Fruit fly (Drosophila melanogaster) whole organism, embryonic: ENCODE results near the gene CG34179.

ENCODE experiments used
- Ada2b ChIP-seq: fragments of 200-800 bp; sonication (Bioruptor generic); IDR thresholded peaks from 2 replicates; pipeline ENCODE4 v1.3.6; 2022; ENCODE audit warnings: missing biosample characterization, missing genetic modification characterization
- Atf6 ChIP-seq: fragments of 200-800 bp; sonication (Bioruptor generic); IDR thresholded peaks from 2 replicates; pipeline ENCODE4 v1.3.6; 2022; ENCODE audit warnings: missing biosample characterization, missing genetic modification characterization
- CG10366 ChIP-seq: fragments of 200-800 bp; sonication (Bioruptor generic); IDR thresholded peaks from 2 replicates; pipeline ENCODE4 v1.3.6; 2022; ENCODE audit warnings: missing biosample characterization, missing genetic modification characterization
- CG10431 ChIP-seq: fragments of 200-800 bp; sonication (Bioruptor generic); optimal IDR thresholded peaks from 3 replicates; lab custom pipeline; 2018; ENCODE audit warnings: missing biosample characterization, mild to moderate bottlenecking, missing genetic modification characterization
- CG10979 ChIP-seq: fragments of 200-800 bp; sonication (Bioruptor generic); optimal IDR thresholded peaks from 2 replicates; lab custom pipeline; 2018; ENCODE audit warnings: missing biosample characterization, mild to moderate bottlenecking, missing genetic modification characterization, moderate library complexity
- CG11695 ChIP-seq: fragments of 200-800 bp; sonication (Bioruptor generic); IDR thresholded peaks from 3 replicates; pipeline ENCODE4 v1.3.6; 2022; ENCODE audit warnings: missing biosample characterization, missing genetic modification characterization
- CG12104 ChIP-seq: fragments of 200-800 bp; sonication (Bioruptor generic); optimal IDR thresholded peaks from 3 replicates; lab custom pipeline; 2016; ENCODE audit warnings: missing biosample characterization, missing genetic modification characterization
- CG13624 ChIP-seq: fragments of 200-800 bp; sonication (Bioruptor generic); optimal IDR thresholded peaks from 2 replicates; lab custom pipeline; 2016; ENCODE audit warnings: missing biosample characterization, missing genetic modification characterization
- CG13775 ChIP-seq: fragments of 200-800 bp; sonication (Bioruptor generic); optimal IDR thresholded peaks from 3 replicates; lab custom pipeline; 2017; ENCODE audit warnings: missing biosample characterization, mild to moderate bottlenecking, missing genetic modification characterization
- CG15514 ChIP-seq: fragments of 200-800 bp; sonication (Bioruptor generic); optimal IDR thresholded peaks from 3 replicates; lab custom pipeline; 2017; ENCODE audit warnings: missing biosample characterization, missing genetic modification characterization, mild to moderate bottlenecking, moderate library complexity, missing genetic modification reagents
- CG17186 ChIP-seq: fragments of 200-800 bp; sonication (Bioruptor generic); optimal IDR thresholded peaks from 3 replicates; lab custom pipeline; 2017; ENCODE audit warnings: missing biosample characterization, missing genetic modification reagents, missing genetic modification characterization
- CG17328 ChIP-seq: fragments of 200-800 bp; sonication (Bioruptor generic); IDR thresholded peaks from 2 replicates; pipeline ENCODE4 v1.3.6; 2022; ENCODE audit warnings: missing biosample characterization, missing genetic modification characterization
- CG17829 ChIP-seq: fragments of 200-800 bp; optimal IDR thresholded peaks from 2 replicates; lab custom pipeline; 2019; ENCODE audit warnings: missing biosample characterization, mild to moderate bottlenecking, missing genetic modification characterization, moderate library complexity
- CG30403 ChIP-seq: fragments of 200-800 bp; sonication (Bioruptor generic); optimal IDR thresholded peaks from 3 replicates; lab custom pipeline; 2016; ENCODE audit warnings: missing biosample characterization, missing genetic modification characterization
- CG3281 ChIP-seq: fragments of 200-800 bp; sonication (Bioruptor generic); optimal IDR thresholded peaks from 3 replicates; lab custom pipeline; 2017; ENCODE audit warnings: missing biosample characterization, mild to moderate bottlenecking, missing genetic modification characterization
- CG34376 ChIP-seq: fragments of 200-800 bp; sonication (Bioruptor generic); optimal IDR thresholded peaks from 2 replicates; lab custom pipeline; 2018; ENCODE audit warnings: missing biosample characterization, mild to moderate bottlenecking, missing genetic modification characterization
- CG42726 ChIP-seq: fragments of 200-800 bp; sonication (Bioruptor generic); IDR thresholded peaks from 2 replicates; pipeline ENCODE4 v1.3.6; 2022; ENCODE audit warnings: missing biosample characterization, missing genetic modification characterization; ENCODE audit not compliant: partially characterized antibody
- CG6272 ChIP-seq: fragments of 200-800 bp; sonication (Bioruptor generic); IDR thresholded peaks from 2 replicates; pipeline ENCODE4 v1.3.6; 2022; ENCODE audit warnings: missing biosample characterization, missing genetic modification characterization
- CG6791 ChIP-seq: fragments of 200-800 bp; sonication (Bioruptor generic); IDR thresholded peaks from 3 replicates; pipeline ENCODE4 v1.3.6; 2022; ENCODE audit warnings: missing biosample characterization, missing genetic modification characterization; ENCODE audit not compliant: partially characterized antibody
- CG8944 ChIP-seq: fragments of 200-800 bp; sonication (Bioruptor generic); optimal IDR thresholded peaks from 3 replicates; lab custom pipeline; 2016; ENCODE audit warnings: missing biosample characterization, missing genetic modification characterization
- CG9932 ChIP-seq: fragments of 200-800 bp; sonication (Bioruptor generic); IDR thresholded peaks from 2 replicates; pipeline ENCODE4 v1.3.6; 2022; ENCODE audit warnings: missing biosample characterization, missing genetic modification characterization
- CTCF ChIP-seq: fragments of 200-800 bp; sonication (Bioruptor generic); optimal IDR thresholded peaks from 2 replicates; lab custom pipeline; 2017; ENCODE audit warnings: missing biosample characterization, mild to moderate bottlenecking, missing genetic modification characterization, moderate library complexity
- Drgx ChIP-seq: fragments of 200-800 bp; sonication (Bioruptor generic); IDR thresholded peaks from 2 replicates; pipeline ENCODE4 v1.3.6; 2022; ENCODE audit warnings: missing biosample characterization, missing genetic modification characterization
- Elba2 ChIP-seq: fragments of 200-800 bp; sonication (Bioruptor generic); optimal IDR thresholded peaks from 3 replicates; lab custom pipeline; 2016; ENCODE audit warnings: missing biosample characterization, missing genetic modification characterization
- Fer2 ChIP-seq: fragments of 200-800 bp; sonication (Bioruptor generic); optimal IDR thresholded peaks from 2 replicates; lab custom pipeline; 2018; ENCODE audit warnings: missing biosample characterization, mild to moderate bottlenecking, missing genetic modification characterization, moderate library complexity
- HHEX ChIP-seq: fragments of 200-800 bp; sonication (Bioruptor generic); optimal IDR thresholded peaks from 3 replicates; lab custom pipeline; 2017; ENCODE audit warnings: missing biosample characterization, mild to moderate bottlenecking, missing genetic modification characterization, missing genetic modification reagents
- Hmr ChIP-seq: fragments of 200-800 bp; sonication (Bioruptor generic); optimal IDR thresholded peaks from 3 replicates; lab custom pipeline; 2017; ENCODE audit warnings: mild to moderate bottlenecking, missing biosample characterization, missing genetic modification reagents, missing genetic modification characterization
- Mrtf ChIP-seq: fragments of 200-800 bp; sonication (Bioruptor generic); IDR thresholded peaks from 3 replicates; pipeline ENCODE4 v1.3.6; 2022; ENCODE audit warnings: missing biosample characterization, missing genetic modification characterization
- NC2β ChIP-seq: fragments of 200-800 bp; sonication (Bioruptor generic); optimal IDR thresholded peaks from 2 replicates; lab custom pipeline; 2016; ENCODE audit warnings: missing biosample characterization, missing genetic modification characterization
- Nf-YB ChIP-seq: fragments of 200-800 bp; sonication (Bioruptor generic); optimal IDR thresholded peaks from 3 replicates; lab custom pipeline; 2019; ENCODE audit warnings: missing biosample characterization, mild to moderate bottlenecking, missing genetic modification characterization, moderate library complexity
- Poxn ChIP-seq: fragments of 200-800 bp; sonication (Bioruptor generic); IDR thresholded peaks from 2 replicates; pipeline ENCODE4 v1.3.6; 2022; ENCODE audit warnings: missing biosample characterization, missing genetic modification characterization
- Stat92E ChIP-seq, 3 experiments: fragments of >200 bp in 2 of 3; fragments of 200-800 bp in 1 of 3; sonication (Bioruptor generic) in 1 of 3; optimal IDR thresholded peaks; 2 replicates each; lab custom pipeline; 2017 to 2019; ENCODE audit warnings: missing biosample characterization in 3 of 3, missing genetic modification characterization in 3 of 3, mild to moderate bottlenecking in 1 of 3, moderate library complexity in 1 of 3
- bsh ChIP-seq, 2 experiments: fragments of 200-800 bp; sonication (Bioruptor generic); optimal IDR thresholded peaks; 2 replicates each; lab custom pipeline; 2017 to 2018; ENCODE audit warnings: mild to moderate bottlenecking in 2 of 2, missing biosample characterization in 2 of 2, missing genetic modification characterization in 2 of 2, moderate library complexity in 1 of 2
- chm ChIP-seq: fragments of 200-800 bp; sonication (Bioruptor generic); IDR thresholded peaks from 2 replicates; pipeline ENCODE4 v1.3.6; 2022; ENCODE audit warnings: missing biosample characterization, missing genetic modification characterization
- ci ChIP-seq: fragments of 200-800 bp; sonication (Bioruptor generic); IDR thresholded peaks from 3 replicates; pipeline ENCODE4 v1.3.6; 2022; ENCODE audit warnings: missing biosample characterization, missing genetic modification characterization
- corto ChIP-seq: fragments of 200-800 bp; sonication (Bioruptor generic); optimal IDR thresholded peaks from 2 replicates; lab custom pipeline; 2016; ENCODE audit warnings: missing biosample characterization, mild to moderate bottlenecking, missing genetic modification characterization, moderate library complexity
- gcm2 ChIP-seq: fragments of 200-800 bp; sonication (Bioruptor generic); optimal IDR thresholded peaks from 2 replicates; lab custom pipeline; 2016; ENCODE audit warnings: missing biosample characterization, missing genetic modification characterization
- gfzf ChIP-seq: fragments of 200-800 bp; sonication (Bioruptor generic); optimal IDR thresholded peaks from 2 replicates; lab custom pipeline; 2016; ENCODE audit warnings: missing biosample characterization, mild to moderate bottlenecking, missing genetic modification characterization, moderate library complexity
- gro ChIP-seq: fragments of 200-800 bp; sonication (Bioruptor generic); optimal IDR thresholded peaks from 2 replicates; lab custom pipeline; 2016; ENCODE audit warnings: missing biosample characterization, missing genetic modification characterization
- hbn ChIP-seq: fragments of 200-800 bp; sonication (Bioruptor generic); IDR thresholded peaks from 2 replicates; pipeline ENCODE4 v1.3.6; 2022; ENCODE audit warnings: missing biosample characterization, missing genetic modification characterization; ENCODE audit not compliant: partially characterized antibody
- nmo ChIP-seq: fragments of 200-800 bp; sonication (Bioruptor generic); optimal IDR thresholded peaks from 2 replicates; lab custom pipeline; 2018; ENCODE audit warnings: missing biosample characterization, mild to moderate bottlenecking, missing genetic modification characterization, moderate library complexity
- peb ChIP-seq: fragments of 200-800 bp; sonication (Bioruptor generic); IDR thresholded peaks from 2 replicates; pipeline ENCODE4 v1.3.6; 2022; ENCODE audit warnings: missing biosample characterization, missing genetic modification characterization
- ro ChIP-seq: fragments of 200-800 bp; sonication (Bioruptor generic); IDR thresholded peaks from 2 replicates; pipeline ENCODE4 v1.3.6; 2022; ENCODE audit warnings: missing biosample characterization, missing genetic modification characterization
- row ChIP-seq: fragments of 200-800 bp; sonication (Bioruptor generic); IDR thresholded peaks from 3 replicates; pipeline ENCODE4 v1.3.6; 2022; ENCODE audit warnings: missing biosample characterization, missing genetic modification characterization
- sim ChIP-seq: fragments of 200-800 bp; sonication (Bioruptor generic); IDR thresholded peaks from 2 replicates; pipeline ENCODE4 v1.3.6; 2022; ENCODE audit warnings: missing biosample characterization, missing genetic modification characterization
- tap ChIP-seq: fragments of 200-800 bp; optimal IDR thresholded peaks from 3 replicates; lab custom pipeline; 2019; ENCODE audit warnings: missing biosample characterization, mild to moderate bottlenecking, missing genetic modification characterization, moderate library complexity
- twi ChIP-seq: fragments of 200-800 bp; optimal IDR thresholded peaks from 2 replicates; lab custom pipeline; 2019; ENCODE audit warnings: missing biosample characterization, mild to moderate bottlenecking, missing genetic modification characterization, moderate library complexity
- unpg ChIP-seq: fragments of 200-800 bp; sonication (Bioruptor generic); optimal IDR thresholded peaks from 3 replicates; lab custom pipeline; 2018; ENCODE audit warnings: missing biosample characterization, mild to moderate bottlenecking, missing genetic modification characterization, moderate library complexity
- vvl ChIP-seq: fragments of 200-800 bp; sonication (Bioruptor generic); IDR thresholded peaks from 2 replicates; pipeline ENCODE4 v1.3.6; 2022; ENCODE audit warnings: missing biosample characterization, missing genetic modification characterization
- wdn ChIP-seq: fragments of 200-800 bp; sonication (Bioruptor generic); IDR thresholded peaks from 2 replicates; pipeline ENCODE4 v1.3.6; 2022; ENCODE audit warnings: missing biosample characterization, missing genetic modification characterization

CG34179 gene

dm6 chr2L:6047528-6048160, 862 bp downstream of the CG34179 start, which contains the start of gene IPIP (continued):
- TF ChIP-seq Poxn (GFP tag; lab: Robert Waterston, UW) (no peak), CG15514 (GFP tag; lab: Kevin White, UChicago) (peak; percentile 64), CG42726 (peak; percentile 93), Nf-YB (GFP tag; lab: Kevin White, UChicago) (no peak), nmo (GFP tag; lab: Kevin White, UChicago) (peak; percentile 37), chm (GFP tag; lab: Robert Waterston, UW) (peak; percentile 58), Drgx (GFP tag; lab: Robert Waterston, UW) (no peak), twi (tag; lab: Kevin White, UChicago) (no peak), Ada2b (GFP tag; lab: Robert Waterston, UW) (no peak), gro (peak; percentile 7), CG17328 (peak; percentile 55; the same call in 1 of the 2 replicates), peb (no peak), unpg (no peak), tap (no peak), bsh (GFP tag; optimal IDR thresholded peaks at IDR 0.05; lab: Kevin White, UChicago) (peak in 1 of 2 experiments; percentile 3), Mrtf (peak; percentile 22; the same call in 1 of the 3 replicates), CG11695 (no peak), vvl (GFP tag; lab: Robert Waterston, UW) (peak; percentile 67), corto (GFP tag; lab: Kevin White, UChicago) (no peak), Elba2 (GFP tag; lab: Kevin White, UChicago) (no peak), Fer2 (tag; lab: Kevin White, UChicago) (no peak), CG8944 (GFP tag; lab: Kevin White, UChicago) (no peak), gfzf (GFP tag; lab: Kevin White, UChicago) (peak; percentile 29), hbn (GFP tag; lab: Robert Waterston, UW) (peak; percentile 68; the same call in 1 of the 2 replicates), Atf6 (GFP tag; lab: Robert Waterston, UW) (no peak), Hmr (GFP tag; lab: Kevin White, UChicago) (peak; percentile 31), HHEX (GFP tag; lab: Kevin White, UChicago) (no peak), row (GFP tag; lab: Robert Waterston, UW) (peak; percentile 48; the same call in 2 of the 3 replicates), CTCF (GFP tag; lab: Kevin White, UChicago) (peak; percentile 13), ci (peak; percentile 79), sim (GFP tag; lab: Robert Waterston, UW) (0 out of 2 replicates have a peak, but pooled peaks have one; percentile 31), Stat92E (GFP tag; optimal IDR thresholded peaks at IDR 0.05; lab: Kevin White, UChicago) (no peak), CG17829 (peak; percentile 44), CG9932 (GFP tag; lab: Robert Waterston, UW) (peak; percentile 79), CG34376 (GFP tag; lab: Kevin White, UChicago) (peak; percentile 24), ro (GFP tag; lab: Robert Waterston, UW) (no peak; the same call in 1 of the 2 replicates), CG10431 (GFP tag; lab: Kevin White, UChicago) (peak; percentile 57), CG13775 (GFP tag; lab: Kevin White, UChicago) (no peak), wdn (no peak), CG12104 (GFP tag; lab: Kevin White, UChicago) (no peak), CG3281 (peak; percentile 7), NC2β (GFP tag; lab: Kevin White, UChicago) (no peak), CG10366 (GFP tag; lab: Robert Waterston, UW) (no peak), CG13624 (GFP tag; lab: Kevin White, UChicago) (peak; percentile 28), CG17186 (peak; percentile 49), CG6791 (peak; percentile 87), CG10979 (tag; lab: Kevin White, UChicago) (peak; percentile 0), CG6272 (GFP tag; lab: Robert Waterston, UW) (peak; percentile 63), gcm2 (GFP tag; lab: Kevin White, UChicago) (peak; percentile 30), CG30403 (GFP tag; lab: Kevin White, UChicago) (peak; percentile 26)
